Worm (Caenorhabditis elegans) whole organism, L2 larva: ENCODE data around the gene pph-4.2.

ENCODE experiments used
- C34F6.9 ChIP-seq: fragments of 150-350 bp; optimal IDR thresholded peaks from 2 replicates; lab custom pipeline; 2014; ENCODE audit warnings: missing biosample characterization, missing genetic modification characterization
- F13H6.1 ChIP-seq: sonication (generic microtip); optimal IDR thresholded peaks from 2 replicates; lab custom pipeline; 2016; ENCODE audit warnings: missing genetic modification characterization, missing compliant biosample characterization
- R02D3.7 ChIP-seq: fragments of 150-350 bp; optimal IDR thresholded peaks from 2 replicates; lab custom pipeline; 2014; ENCODE audit warnings: missing biosample characterization, missing genetic modification characterization
- Y55F3AM.14 ChIP-seq: fragments of 200-800 bp; sonication (Bioruptor generic); optimal IDR thresholded peaks from 2 replicates; lab custom pipeline; 2018; ENCODE audit warnings: mild to moderate bottlenecking, missing genetic modification characterization, missing compliant biosample characterization
- ZK546.5 ChIP-seq: sonication (generic microtip); optimal IDR thresholded peaks from 2 replicates; lab custom pipeline; 2017; ENCODE audit warnings: missing biosample characterization, missing genetic modification characterization
- alr-1 ChIP-seq: fragments of 150-350 bp; optimal IDR thresholded peaks from 2 replicates; lab custom pipeline; 2014; ENCODE audit warnings: missing biosample characterization, missing genetic modification characterization
- aly-2 ChIP-seq: fragments of 150-350 bp; optimal IDR thresholded peaks from 2 replicates; lab custom pipeline; 2014; ENCODE audit warnings: missing biosample characterization, missing genetic modification characterization
- ama-1 ChIP-seq: fragments of 150-350 bp; optimal IDR thresholded peaks from 2 replicates; lab custom pipeline; 2018; ENCODE audit warnings: inconsistent platforms
- blmp-1 ChIP-seq: sonication (generic microtip); optimal IDR thresholded peaks from 2 replicates; lab custom pipeline; 2017; ENCODE audit warnings: missing genetic modification characterization, mild to moderate bottlenecking, missing compliant biosample characterization, antibody characterized with exemption, moderate library complexity; ENCODE audit not compliant: insufficient read depth
- ceh-16 ChIP-seq: fragments of 150-350 bp; optimal IDR thresholded peaks from 2 replicates; lab custom pipeline; 2014; ENCODE audit warnings: missing biosample characterization, missing genetic modification characterization
- crh-2 ChIP-seq: sonication (generic microtip); optimal IDR thresholded peaks from 2 replicates; lab custom pipeline; 2017; ENCODE audit warnings: missing biosample characterization, missing genetic modification characterization
- dmd-4 ChIP-seq: sonication (generic microtip); optimal IDR thresholded peaks from 2 replicates; lab custom pipeline; 2017; ENCODE audit warnings: missing biosample characterization, missing genetic modification characterization
- egl-27 ChIP-seq: sonication (generic microtip); optimal IDR thresholded peaks from 3 replicates; lab custom pipeline; 2017; ENCODE audit warnings: missing biosample characterization, missing genetic modification reagents, missing genetic modification characterization
- elt-1 ChIP-seq: fragments of 150-350 bp; optimal IDR thresholded peaks from 2 replicates; lab custom pipeline; 2014; ENCODE audit warnings: missing biosample characterization, missing genetic modification characterization
- fos-1 ChIP-seq: fragments of 150-350 bp; optimal IDR thresholded peaks from 2 replicates; lab custom pipeline; 2014; ENCODE audit warnings: missing biosample characterization, missing genetic modification characterization
- gmeb-1 ChIP-seq: fragments of 150-350 bp; optimal IDR thresholded peaks from 2 replicates; lab custom pipeline; 2014; ENCODE audit warnings: missing biosample characterization, missing genetic modification characterization
- lin-11 ChIP-seq: fragments of 150-350 bp; sonication (generic microtip); optimal IDR thresholded peaks from 2 replicates; lab custom pipeline; 2014; ENCODE audit warnings: missing biosample characterization, missing genetic modification characterization, inconsistent platforms, mixed read lengths
- lin-39 ChIP-seq: fragments of 150-350 bp; optimal IDR thresholded peaks from 2 replicates; lab custom pipeline; 2014; ENCODE audit warnings: missing biosample characterization, missing genetic modification reagents, missing genetic modification characterization
- lsy-2 ChIP-seq, 2 experiments: fragments of 150-350 bp in 1 of 2; sonication (generic microtip) in 1 of 2; optimal IDR thresholded peaks; 2 replicates each; lab custom pipeline; 2014 to 2017; ENCODE audit warnings: missing biosample characterization in 2 of 2, missing genetic modification characterization in 2 of 2
- mab-5 ChIP-seq: fragments of 150-350 bp; optimal IDR thresholded peaks from 2 replicates; lab custom pipeline; 2014; ENCODE audit warnings: missing biosample characterization, missing genetic modification characterization
- mbf-1 ChIP-seq: sonication (generic microtip); optimal IDR thresholded peaks from 2 replicates; lab custom pipeline; 2017; ENCODE audit warnings: missing biosample characterization, missing genetic modification characterization
- mdl-1 ChIP-seq, 2 experiments: fragments of 150-350 bp in 1 of 2; sonication (generic microtip) in 1 of 2; optimal IDR thresholded peaks; 2 replicates each; lab custom pipeline; 2017; ENCODE audit warnings: missing biosample characterization in 2 of 2, missing genetic modification characterization in 2 of 2
- nhr-10 ChIP-seq: sonication (generic microtip); optimal IDR thresholded peaks from 2 replicates; lab custom pipeline; 2017; ENCODE audit warnings: missing biosample characterization, missing genetic modification characterization
- nhr-11 ChIP-seq: fragments of 150-350 bp; optimal IDR thresholded peaks from 2 replicates; lab custom pipeline; 2014; ENCODE audit warnings: missing biosample characterization, missing genetic modification characterization
- nhr-12 ChIP-seq: fragments of 150-350 bp; optimal IDR thresholded peaks from 2 replicates; lab custom pipeline; 2014; ENCODE audit warnings: missing biosample characterization, missing genetic modification characterization
- nhr-129 ChIP-seq: fragments of 150-350 bp; optimal IDR thresholded peaks from 2 replicates; lab custom pipeline; 2014; ENCODE audit warnings: missing biosample characterization, missing genetic modification characterization
- nhr-21 ChIP-seq: fragments of 150-350 bp; optimal IDR thresholded peaks from 2 replicates; lab custom pipeline; 2014; ENCODE audit warnings: missing biosample characterization, missing genetic modification characterization
- nhr-23 ChIP-seq: fragments of 150-350 bp; optimal IDR thresholded peaks from 2 replicates; lab custom pipeline; 2014; ENCODE audit warnings: missing biosample characterization, missing genetic modification reagents, missing genetic modification characterization
- nhr-237 ChIP-seq: fragments of 150-350 bp; optimal IDR thresholded peaks from 2 replicates; lab custom pipeline; 2014; ENCODE audit warnings: missing biosample characterization, missing genetic modification characterization
- nhr-25 ChIP-seq: fragments of 150-350 bp; sonication (generic microtip); optimal IDR thresholded peaks from 3 replicates; lab custom pipeline; 2014; ENCODE audit warnings: missing biosample characterization, missing genetic modification characterization
- nhr-6 ChIP-seq: fragments of 150-350 bp; optimal IDR thresholded peaks from 2 replicates; lab custom pipeline; 2014; ENCODE audit warnings: missing biosample characterization, missing genetic modification characterization
- nhr-77 ChIP-seq: fragments of 150-350 bp; optimal IDR thresholded peaks from 2 replicates; lab custom pipeline; 2014; ENCODE audit warnings: missing biosample characterization, missing genetic modification characterization
- peb-1 ChIP-seq: fragments of 150-350 bp; optimal IDR thresholded peaks from 2 replicates; lab custom pipeline; 2014; ENCODE audit warnings: missing biosample characterization, missing genetic modification characterization
- sem-4 ChIP-seq: fragments of 150-350 bp; optimal IDR thresholded peaks from 2 replicates; lab custom pipeline; 2014; ENCODE audit warnings: missing biosample characterization, missing genetic modification reagents, missing genetic modification characterization
- skn-1 ChIP-seq: sonication (generic microtip); optimal IDR thresholded peaks from 2 replicates; lab custom pipeline; 2017; ENCODE audit warnings: missing biosample characterization, missing genetic modification characterization
- sma-3 ChIP-seq: sonication (generic microtip); optimal IDR thresholded peaks from 2 replicates; lab custom pipeline; 2016; ENCODE audit warnings: missing genetic modification reagents, missing genetic modification characterization, missing compliant biosample characterization
- sma-9 ChIP-seq, 2 experiments: fragments of 150-350 bp in 1 of 2; sonication (generic microtip) in 1 of 2; optimal IDR thresholded peaks; 2 replicates each; lab custom pipeline; 2014 to 2016; ENCODE audit warnings: missing genetic modification characterization in 2 of 2, mild to moderate bottlenecking in 1 of 2, missing biosample characterization in 1 of 2, missing compliant biosample characterization in 1 of 2, missing genetic modification reagents in 1 of 2, moderate library complexity in 1 of 2
- unc-39 ChIP-seq: fragments of 150-350 bp; optimal IDR thresholded peaks from 2 replicates; lab custom pipeline; 2014; ENCODE audit warnings: missing biosample characterization, missing genetic modification characterization
- unc-55 ChIP-seq: fragments of 150-350 bp; sonication (generic microtip); optimal IDR thresholded peaks from 3 replicates; lab custom pipeline; 2014; ENCODE audit warnings: missing biosample characterization, missing genetic modification reagents, missing genetic modification characterization
- unc-62 ChIP-seq: fragments of 150-350 bp; optimal IDR thresholded peaks from 2 replicates; lab custom pipeline; 2014; ENCODE audit warnings: missing biosample characterization, missing genetic modification reagents, missing genetic modification characterization
- zag-1 ChIP-seq: fragments of 150-350 bp; optimal IDR thresholded peaks from 2 replicates; lab custom pipeline; 2014; ENCODE audit warnings: missing biosample characterization, missing genetic modification characterization
- ztf-1 ChIP-seq: fragments of 200-800 bp; sonication (Bioruptor generic); conservative IDR thresholded peaks from 2 replicates; pipeline ENCODE4 v1.3.6; 2022; ENCODE audit warnings: missing genetic modification characterization, missing compliant biosample characterization
- ztf-11 ChIP-seq: sonication (generic microtip); optimal IDR thresholded peaks from 2 replicates; lab custom pipeline; 2017; ENCODE audit warnings: missing biosample characterization, missing genetic modification characterization
- ztf-4 ChIP-seq: fragments of 150-350 bp; optimal IDR thresholded peaks from 2 replicates; lab custom pipeline; 2014; ENCODE audit warnings: missing biosample characterization, missing genetic modification characterization

pph-4.2 gene

DNA sequence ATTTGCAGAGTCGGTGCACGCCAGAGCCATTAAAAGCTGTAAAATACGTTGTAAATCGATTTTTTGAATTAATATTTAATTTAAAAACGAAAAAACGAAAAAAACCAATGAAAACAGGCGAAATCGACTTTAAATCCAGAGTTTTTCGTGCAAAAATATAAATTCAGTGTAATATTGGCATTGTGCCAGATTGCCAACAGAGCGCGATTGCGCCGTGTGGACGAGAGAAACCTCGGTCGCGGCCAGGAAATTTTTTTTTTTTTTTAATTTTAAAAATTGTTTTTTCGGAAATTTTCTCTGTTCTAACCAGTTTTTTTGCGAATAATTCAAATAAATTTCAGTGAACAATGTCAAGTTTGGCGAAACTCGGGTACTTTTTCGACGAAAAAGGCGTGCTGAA lies 25.7 kb downstream of the pph-4.2 start, which contains the start of the genes pph-4.1 and Y75B8A.31 (continued):
- TF ChIP-seq ztf-1 (no peak), aly-2 (tag; lab: Kevin White, UChicago) (no peak), Y55F3AM.14 (GFP tag; lab: Kevin White, UChicago) (no peak), alr-1 (tag; lab: Kevin White, UChicago) (no peak), nhr-77 (no peak), ztf-4 (tag; lab: Kevin White, UChicago) (peak; percentile 26), mab-5 (tag; lab: Kevin White, UChicago) (peak; percentile 49), lin-11 (tag; lab: Kevin White, UChicago) (peak; percentile 71), R02D3.7 (no peak), blmp-1 (tag; lab: Kevin White, UChicago) (peak; percentile 11)
- TF ChIP-seq, all 48 proteins: peak for 24

DNA sequence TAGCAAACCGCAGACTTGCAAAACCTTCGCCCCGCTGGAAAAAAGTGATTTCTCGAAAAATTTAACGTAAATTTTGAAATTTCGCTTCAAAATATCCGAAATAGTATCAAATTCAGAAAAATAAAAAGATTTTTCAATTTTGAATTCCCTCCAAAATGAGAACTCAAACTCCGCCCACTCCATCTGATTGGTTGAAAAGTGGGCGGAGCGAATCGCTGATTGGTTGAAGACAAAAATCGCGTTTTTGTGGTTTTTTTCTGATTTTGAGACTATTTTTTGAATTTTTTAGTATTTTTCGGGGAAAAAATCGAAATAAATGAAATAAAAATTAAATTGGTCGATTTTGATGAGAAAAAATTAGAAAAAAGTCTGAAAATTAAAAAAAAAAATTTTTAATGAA lies 28.0 kb downstream of the pph-4.2 start:
- TF ChIP-seq ztf-4 (tag; lab: Kevin White, UChicago) (no peak), ztf-11 (tag; lab: Kevin White, UChicago) (no peak), C34F6.9 (tag; lab: Kevin White, UChicago) (no peak), ceh-16 (tag; lab: Kevin White, UChicago) (no peak), ztf-1 (no peak), R02D3.7 (no peak), nhr-6 (tag; lab: Kevin White, UChicago) (no peak), nhr-77 (no peak), elt-1 (no peak), fos-1 (no peak)

DNA sequence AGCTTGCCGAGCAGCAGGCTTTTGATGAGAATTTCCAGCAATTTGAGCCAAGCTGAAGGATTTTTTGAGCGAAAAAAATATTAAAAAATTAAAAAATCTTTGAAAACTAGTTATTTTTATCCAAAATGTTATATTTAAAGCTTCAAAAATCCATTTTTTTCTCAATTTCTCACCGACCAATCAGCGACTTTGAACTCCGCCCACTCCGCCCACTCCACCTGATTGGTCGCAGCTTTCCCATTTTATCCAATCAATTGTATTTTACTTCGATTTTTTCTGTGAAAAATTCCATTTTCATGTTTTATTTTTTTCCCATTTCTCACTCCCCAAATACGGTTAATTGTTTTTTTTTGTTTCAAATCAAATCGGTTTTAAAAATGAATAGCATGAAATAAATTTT lies 32.1 kb downstream of the pph-4.2 start:
- peak in 1 of 2 experiments; percentile 53 for TF ChIP-seq lsy-2 (tag; optimal IDR thresholded peaks at IDR 0.05; lab: Kevin White, UChicago)
- no peak for TF ChIP-seq mdl-1 (tag; optimal IDR thresholded peaks at IDR 0.05; lab: Kevin White, UChicago)
- TF ChIP-seq, all 48 proteins: peak for 1

DNA sequence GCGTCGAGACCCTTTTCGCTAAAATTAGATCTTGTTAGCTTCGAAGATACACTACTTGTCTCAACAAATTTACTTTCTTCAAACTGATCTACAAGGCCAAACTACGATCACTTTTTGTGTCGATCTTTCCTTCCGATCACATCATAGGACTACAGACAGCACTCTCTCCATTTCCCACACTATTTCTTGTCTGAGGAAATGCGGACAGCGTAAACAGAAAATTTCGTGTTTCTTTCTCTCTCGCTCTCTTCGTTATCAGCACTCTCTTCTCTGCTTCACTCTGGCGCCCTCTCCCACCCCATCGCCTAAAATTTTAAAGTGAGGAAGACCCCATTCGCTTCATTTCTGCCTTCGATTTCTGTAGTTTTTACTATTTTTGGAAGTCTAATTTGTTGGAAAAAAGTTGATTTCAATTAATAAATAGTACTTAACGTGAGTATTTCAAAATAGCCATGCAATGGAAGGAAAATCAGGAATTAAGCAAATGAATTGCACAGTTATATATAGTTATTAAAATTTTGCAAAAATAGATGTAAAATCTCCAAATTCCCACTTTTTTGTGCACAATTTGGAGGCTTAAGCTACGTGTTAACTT lies 41.6 kb downstream of the pph-4.2 start:
- TF ChIP-seq Y55F3AM.14 (GFP tag; lab: Kevin White, UChicago) (no peak), peb-1 (tag; lab: Kevin White, UChicago) (no peak), nhr-11 (tag; lab: Kevin White, UChicago) (no peak), F13H6.1 (tag; lab: Kevin White, UChicago) (peak; percentile 80), mbf-1 (tag; lab: Kevin White, UChicago) (no peak), aly-2 (tag; lab: Kevin White, UChicago) (no peak), nhr-10 (tag; lab: Kevin White, UChicago) (no peak), mdl-1 (tag; optimal IDR thresholded peaks at IDR 0.05; lab: Kevin White, UChicago) (no peak), ztf-11 (tag; lab: Kevin White, UChicago) (no peak), sma-3 (GFP tag; lab: Kevin White, UChicago) (peak; percentile 73), nhr-12 (tag; lab: Kevin White, UChicago) (no peak), nhr-129 (tag; lab: Kevin White, UChicago) (peak; percentile 91), nhr-21 (peak; percentile 22), nhr-6 (tag; lab: Kevin White, UChicago) (no peak), skn-1 (no peak), unc-39 (tag; lab: Kevin White, UChicago) (no peak), lsy-2 (tag; optimal IDR thresholded peaks at IDR 0.05; lab: Kevin White, UChicago) (peak; percentile 47 to 73), ZK546.5 (tag; lab: Kevin White, UChicago) (no peak), elt-1 (no peak), sma-9 (GFP tag; optimal IDR thresholded peaks at IDR 0.05; lab: Kevin White, UChicago) (peak; percentile 77), sma-9 (tag; optimal IDR thresholded peaks at IDR 0.05; lab: Kevin White, UChicago) (no peak), sem-4 (tag; lab: Kevin White, UChicago) (peak; percentile 83), unc-55 (peak; percentile 63), nhr-25 (tag; lab: Kevin White, UChicago) (peak; percentile 76), dmd-4 (tag; lab: Kevin White, UChicago) (no peak), unc-62 (GFP tag; lab: Kevin White, UChicago) (no peak), zag-1 (tag; lab: Kevin White, UChicago) (peak; percentile 4), lin-11 (tag; lab: Kevin White, UChicago) (no peak), mab-5 (tag; lab: Kevin White, UChicago) (no peak), crh-2 (peak; percentile 64), nhr-23 (tag; lab: Kevin White, UChicago) (no peak), ztf-4 (tag; lab: Kevin White, UChicago) (no peak), ceh-16 (tag; lab: Kevin White, UChicago) (no peak), nhr-77 (no peak), ama-1 (lab: Kevin White, UChicago) (no peak), C34F6.9 (tag; lab: Kevin White, UChicago) (peak; percentile 81), gmeb-1 (tag; lab: Kevin White, UChicago) (peak; percentile 67), ztf-1 (no peak), fos-1 (peak; percentile 94), R02D3.7 (no peak), egl-27 (peak; percentile 70), nhr-237 (tag; lab: Kevin White, UChicago) (no peak), lin-39 (tag; lab: Kevin White, UChicago) (no peak), blmp-1 (tag; lab: Kevin White, UChicago) (peak; percentile 63)
